Fruit fly (Drosophila melanogaster) whole organism, adult: ENCODE measurements around the gene Tengl3.

Source experiments
- CG11617 ChIP-seq: fragments of 200-800 bp; sonication (Bioruptor generic); optimal IDR thresholded peaks from 2 replicates; lab custom pipeline; 2017; ENCODE audit warnings: mild to moderate bottlenecking, missing biosample characterization, missing genetic modification reagents, missing genetic modification characterization
- CG12768 ChIP-seq: fragments of 200-800 bp; sonication (Bioruptor generic); optimal IDR thresholded peaks from 2 replicates; lab custom pipeline; 2017; ENCODE audit warnings: missing biosample characterization, missing genetic modification characterization, mild to moderate bottlenecking, moderate library complexity, missing genetic modification reagents
- CG14711 ChIP-seq: fragments of 200-800 bp; sonication (Bioruptor generic); optimal IDR thresholded peaks from 2 replicates; lab custom pipeline; 2018; ENCODE audit warnings: missing biosample characterization, mild to moderate bottlenecking, missing genetic modification characterization, moderate library complexity
- CG1620 ChIP-seq: fragments of 200-800 bp; sonication (Bioruptor generic); optimal IDR thresholded peaks from 2 replicates; lab custom pipeline; 2016; ENCODE audit warnings: missing biosample characterization, missing genetic modification characterization
- CG33017 ChIP-seq: fragments of 200-800 bp; sonication (Bioruptor generic); optimal IDR thresholded peaks from 2 replicates; lab custom pipeline; 2018; ENCODE audit warnings: missing biosample characterization, mild to moderate bottlenecking, missing genetic modification characterization, moderate library complexity
- CG5204 ChIP-seq: fragments of 200-800 bp; sonication (Bioruptor generic); optimal IDR thresholded peaks from 2 replicates; lab custom pipeline; 2016; ENCODE audit warnings: missing biosample characterization, missing genetic modification characterization
- CG7045 ChIP-seq: fragments of 200-800 bp; sonication (Bioruptor generic); optimal IDR thresholded peaks from 2 replicates; lab custom pipeline; 2017; ENCODE audit warnings: missing biosample characterization, mild to moderate bottlenecking, missing genetic modification characterization
- CG7101 ChIP-seq: fragments of 200-800 bp; sonication (Bioruptor generic); optimal IDR thresholded peaks from 2 replicates; lab custom pipeline; 2018; ENCODE audit warnings: missing biosample characterization, mild to moderate bottlenecking, missing genetic modification characterization, moderate library complexity
- Clk ChIP-seq: fragments of 200-800 bp; sonication (Bioruptor generic); optimal IDR thresholded peaks from 2 replicates; lab custom pipeline; 2017; ENCODE audit warnings: missing biosample characterization, missing genetic modification characterization
- Crg-1 ChIP-seq: fragments of 200-800 bp; sonication (Bioruptor generic); optimal IDR thresholded peaks from 2 replicates; lab custom pipeline; 2016; ENCODE audit warnings: missing biosample characterization, missing genetic modification characterization
- Hr96 ChIP-seq: fragments of 200-800 bp; sonication (Bioruptor generic); optimal IDR thresholded peaks from 2 replicates; lab custom pipeline; 2016; ENCODE audit warnings: missing biosample characterization, missing genetic modification characterization
- Mnt ChIP-seq: fragments of 200-800 bp; sonication (Bioruptor generic); optimal IDR thresholded peaks from 2 replicates; lab custom pipeline; 2016; ENCODE audit warnings: missing biosample characterization, mild to moderate bottlenecking, missing genetic modification characterization
- bab1 ChIP-seq: fragments of 200-800 bp; sonication (Bioruptor generic); optimal IDR thresholded peaks from 3 replicates; lab custom pipeline; 2019; ENCODE audit warnings: missing biosample characterization, mild to moderate bottlenecking, missing genetic modification characterization, moderate library complexity
- cic ChIP-seq: fragments of 200-800 bp; sonication (Bioruptor generic); optimal IDR thresholded peaks from 2 replicates; lab custom pipeline; 2017; ENCODE audit warnings: missing biosample characterization, mild to moderate bottlenecking, missing genetic modification characterization, moderate library complexity
- cnc ChIP-seq, 2 experiments: fragments of >200 bp; optimal IDR thresholded peaks; 2 replicates each; lab custom pipeline; 2017
- kay ChIP-seq: fragments of 200-800 bp; sonication (Bioruptor generic); peaks from one replicate; lab custom pipeline; 2016; ENCODE audit warnings: missing biosample characterization, missing genetic modification characterization, borderline replicate concordance
- ovo ChIP-seq: fragments of 200-800 bp; sonication (Bioruptor generic); optimal IDR thresholded peaks from 2 replicates; lab custom pipeline; 2016; ENCODE audit warnings: missing biosample characterization, missing genetic modification characterization
- pad ChIP-seq: fragments of 200-800 bp; sonication (Bioruptor generic); optimal IDR thresholded peaks from 3 replicates; lab custom pipeline; 2017; ENCODE audit warnings: missing biosample characterization, missing genetic modification characterization, mild to moderate bottlenecking, moderate library complexity, missing genetic modification reagents
- tj ChIP-seq: fragments of 200-800 bp; sonication (Bioruptor generic); optimal IDR thresholded peaks from 3 replicates; lab custom pipeline; 2017; ENCODE audit warnings: missing biosample characterization, mild to moderate bottlenecking, missing genetic modification characterization, moderate library complexity
- toe ChIP-seq: fragments of 200-800 bp; sonication (Bioruptor generic); optimal IDR thresholded peaks from 2 replicates; lab custom pipeline; 2016; ENCODE audit warnings: missing biosample characterization, missing genetic modification characterization

Gene Tengl3

dm6 chr2L:2195328-2195727 is 42.7 kb downstream of the Tengl3 start:
- peak; percentile 89 for TF ChIP-seq pad (GFP tag; lab: Kevin White, UChicago)
- TF ChIP-seq ovo (GFP tag; lab: Kevin White, UChicago), result no peak
- no peak for TF ChIP-seq CG14711 (tag; lab: Kevin White, UChicago)

dm6 chr2L:2194305-2194828 is 43.7 kb downstream of the Tengl3 start:
- TF ChIP-seq cnc (optimal IDR thresholded peaks at IDR 0.05; lab: Kevin White, UChicago) (no peak), tj (GFP tag; lab: Kevin White, UChicago) (peak; percentile 38)

dm6 chr2L:2193357-2193780 is 44.7 kb downstream of the Tengl3 start:
- peak; percentile 43 for TF ChIP-seq CG11617
- peak; percentile 52 for TF ChIP-seq Crg-1 (GFP tag; lab: Kevin White, UChicago)
- TF ChIP-seq cic (GFP tag; lab: Kevin White, UChicago), result peak; percentile 95
- TF ChIP-seq pad (GFP tag; lab: Kevin White, UChicago), result peak; percentile 86
- peak; percentile 83 for TF ChIP-seq Hr96 (GFP tag; lab: Kevin White, UChicago)
- TF ChIP-seq CG7045 (GFP tag; lab: Kevin White, UChicago), result peak; percentile 29
- TF ChIP-seq cnc (optimal IDR thresholded peaks at IDR 0.05; lab: Kevin White, UChicago), result no peak
- TF ChIP-seq kay (GFP tag; lab: Kevin White, UChicago), result no peak
- peak; percentile 3 for TF ChIP-seq Clk (GFP tag; lab: Kevin White, UChicago)
- TF ChIP-seq CG7101 (tag; lab: Kevin White, UChicago), result peak; percentile 39
- peak; percentile 82 for TF ChIP-seq ovo (GFP tag; lab: Kevin White, UChicago)
- TF ChIP-seq tj (GFP tag; lab: Kevin White, UChicago), result peak; percentile 92
- TF ChIP-seq CG1620, result peak; percentile 76
- peak; percentile 85 for TF ChIP-seq bab1
- TF ChIP-seq CG5204 (GFP tag; lab: Kevin White, UChicago), result no peak
- TF ChIP-seq CG14711 (tag; lab: Kevin White, UChicago), result peak; percentile 92
- TF ChIP-seq CG12768 (GFP tag; lab: Kevin White, UChicago), result peak; percentile 47
- peak; percentile 99 for TF ChIP-seq Mnt
- peak; percentile 54 for TF ChIP-seq toe (GFP tag; lab: Kevin White, UChicago)
- peak; percentile 16 for TF ChIP-seq CG33017 (tag; lab: Kevin White, UChicago)

DNA sequence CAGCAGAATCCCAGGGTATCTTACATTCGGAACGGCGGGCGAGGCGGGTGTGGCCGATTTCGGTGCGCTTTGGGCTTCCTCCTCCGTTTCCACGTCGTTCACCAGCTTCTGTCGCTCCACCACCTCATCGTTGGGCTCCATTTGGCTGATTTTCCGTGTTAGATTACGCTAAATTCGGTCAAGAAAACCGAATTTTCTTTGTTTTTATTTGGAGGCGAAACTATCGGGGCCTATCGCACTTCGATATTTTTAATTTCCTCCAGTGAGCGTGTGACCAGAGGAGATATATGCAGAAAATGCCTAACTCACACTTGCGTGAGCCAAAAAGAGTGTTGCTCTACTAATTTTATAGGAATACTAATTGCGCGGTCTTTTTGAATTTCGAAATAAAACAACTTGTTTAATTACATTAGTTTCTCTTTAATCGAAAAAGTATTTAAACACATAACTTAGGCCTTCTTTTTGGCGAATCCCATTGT is 45.9 kb downstream of the Tengl3 start, which contains the start of gene CG10874:
Gene CG10874, minus strand, starts transcription at position 264 of the 479 bp plus-strand sequence.
- TF ChIP-seq CG14711 (tag; lab: Kevin White, UChicago), result no peak
- no peak for TF ChIP-seq Clk (GFP tag; lab: Kevin White, UChicago)
- TF ChIP-seq toe (GFP tag; lab: Kevin White, UChicago), result no peak
- no peak for TF ChIP-seq CG5204 (GFP tag; lab: Kevin White, UChicago)
- TF ChIP-seq CG12768 (GFP tag; lab: Kevin White, UChicago), result no peak
- no peak for TF ChIP-seq tj (GFP tag; lab: Kevin White, UChicago)
- no peak for TF ChIP-seq ovo (GFP tag; lab: Kevin White, UChicago)
- TF ChIP-seq kay (GFP tag; lab: Kevin White, UChicago), result no peak
- no peak for TF ChIP-seq CG7045 (GFP tag; lab: Kevin White, UChicago)
- TF ChIP-seq cnc (optimal IDR thresholded peaks at IDR 0.05; lab: Kevin White, UChicago), result no peak
- TF ChIP-seq cic (GFP tag; lab: Kevin White, UChicago), result peak; percentile 13
- peak; percentile 4 for TF ChIP-seq Mnt
- no peak for TF ChIP-seq CG33017 (tag; lab: Kevin White, UChicago)
- TF ChIP-seq Crg-1 (GFP tag; lab: Kevin White, UChicago), result peak; percentile 29
- TF ChIP-seq CG11617, result no peak
- no peak for TF ChIP-seq Hr96 (GFP tag; lab: Kevin White, UChicago)
- peak; percentile 67 for TF ChIP-seq bab1
- no peak for TF ChIP-seq CG7101 (tag; lab: Kevin White, UChicago)
- TF ChIP-seq CG1620, result peak; percentile 36
- TF ChIP-seq pad (GFP tag; lab: Kevin White, UChicago), result peak; percentile 10

DNA sequence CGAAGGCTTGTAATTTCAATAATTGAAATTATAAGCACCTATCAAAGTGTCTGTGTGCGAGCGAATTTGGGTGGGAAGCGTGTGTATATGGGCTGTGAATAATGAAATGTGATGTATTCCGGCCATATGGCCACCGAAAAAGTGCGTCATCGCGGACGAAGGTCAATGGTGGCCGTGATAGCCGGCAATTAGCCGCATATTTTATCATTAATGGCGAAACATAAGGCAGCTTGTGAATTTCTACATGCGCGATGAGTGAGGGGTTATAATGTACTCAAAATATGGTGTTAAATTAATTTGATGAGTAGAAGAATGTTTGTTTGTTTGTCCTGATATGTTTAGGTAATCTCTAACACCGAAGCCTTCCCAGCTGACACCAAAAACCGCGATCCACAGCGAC is 46.6 kb downstream of the Tengl3 start:
- TF ChIP-seq CG1620 (no peak), cnc (optimal IDR thresholded peaks at IDR 0.05; lab: Kevin White, UChicago) (no peak), tj (GFP tag; lab: Kevin White, UChicago) (no peak)

DNA sequence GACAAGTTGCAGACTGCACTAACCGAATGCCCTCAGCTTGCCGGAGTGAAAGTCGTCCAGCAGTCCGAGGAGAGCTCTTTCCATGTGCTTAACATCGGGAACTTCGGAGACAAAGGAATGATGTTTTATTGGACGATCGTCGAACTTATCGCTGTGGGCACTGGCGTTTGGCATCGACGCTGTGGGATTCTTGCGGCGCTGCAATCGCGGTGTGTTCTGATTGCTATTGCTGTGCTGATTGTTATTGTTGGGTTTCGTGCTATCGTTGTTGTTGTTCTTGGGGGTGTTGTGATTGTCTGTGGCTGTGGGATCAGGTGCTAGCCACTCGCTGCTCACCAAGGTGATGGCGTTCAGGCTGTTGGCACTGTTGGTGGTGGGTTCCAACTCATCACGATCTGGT is 47.4 kb downstream of the Tengl3 start:
- no peak for TF ChIP-seq Crg-1 (GFP tag; lab: Kevin White, UChicago)
- TF ChIP-seq CG7045 (GFP tag; lab: Kevin White, UChicago), result no peak
- no peak for TF ChIP-seq Mnt
- TF ChIP-seq cic (GFP tag; lab: Kevin White, UChicago), result no peak
- TF ChIP-seq CG33017 (tag; lab: Kevin White, UChicago), result no peak
- no peak for TF ChIP-seq CG11617
- TF ChIP-seq CG7101 (tag; lab: Kevin White, UChicago), result no peak
- TF ChIP-seq cnc (optimal IDR thresholded peaks at IDR 0.05; lab: Kevin White, UChicago), result no peak
- no peak for TF ChIP-seq bab1
- no peak for TF ChIP-seq CG5204 (GFP tag; lab: Kevin White, UChicago)
- TF ChIP-seq pad (GFP tag; lab: Kevin White, UChicago), result no peak
- TF ChIP-seq toe (GFP tag; lab: Kevin White, UChicago), result no peak
- TF ChIP-seq CG14711 (tag; lab: Kevin White, UChicago), result no peak
- TF ChIP-seq CG1620, result no peak
- TF ChIP-seq ovo (GFP tag; lab: Kevin White, UChicago), result no peak
- TF ChIP-seq tj (GFP tag; lab: Kevin White, UChicago), result no peak
- no peak for TF ChIP-seq Hr96 (GFP tag; lab: Kevin White, UChicago)
- no peak for TF ChIP-seq Clk (GFP tag; lab: Kevin White, UChicago)
- no peak for TF ChIP-seq kay (GFP tag; lab: Kevin White, UChicago)
- TF ChIP-seq CG12768 (GFP tag; lab: Kevin White, UChicago), result no peak
